Worm (Caenorhabditis elegans) whole organism, L4 larva: ENCODE measurements around the gene ksr-1.

ENCODE experiments used
- F26F4.8 ChIP-seq: fragments of 200-800 bp; sonication (Bioruptor generic); conservative IDR thresholded peaks from 2 replicates; pipeline ENCODE4 v1.3.6; 2022; ENCODE audit warnings: missing genetic modification characterization, missing compliant biosample characterization
- F49E8.2 ChIP-seq: sonication (generic microtip); optimal IDR thresholded peaks from 2 replicates; lab custom pipeline; 2016; ENCODE audit warnings: missing compliant biosample characterization, mild to moderate bottlenecking, missing genetic modification characterization, borderline replicate concordance
- R02D3.7 ChIP-seq: fragments of 150-350 bp; sonication (generic microtip); optimal IDR thresholded peaks from 3 replicates; lab custom pipeline; 2014; ENCODE audit warnings: missing biosample characterization, missing genetic modification characterization
- T20F7.1 ChIP-seq: fragments of 200-800 bp; sonication (Bioruptor generic); optimal IDR thresholded peaks from 2 replicates; lab custom pipeline; 2018; ENCODE audit warnings: mild to moderate bottlenecking, missing genetic modification characterization, missing compliant biosample characterization
- T26A8.4 ChIP-seq: fragments of 200-800 bp; sonication (Bioruptor generic); IDR thresholded peaks from 2 replicates; pipeline ENCODE4 v1.3.6; 2022; ENCODE audit warnings: missing genetic modification characterization, missing compliant biosample characterization
- Y105C5A.15 ChIP-seq: fragments of 200-800 bp; sonication (Bioruptor generic); IDR thresholded peaks from 2 replicates; pipeline ENCODE4 v1.3.6; 2022; ENCODE audit warnings: missing genetic modification characterization, missing compliant biosample characterization
- Y5F2A.4 ChIP-seq: fragments of 200-800 bp; sonication (Bioruptor generic); optimal IDR thresholded peaks from 2 replicates; lab custom pipeline; 2018; ENCODE audit warnings: mild to moderate bottlenecking, missing genetic modification characterization, missing compliant biosample characterization
- Y75B8A.6 ChIP-seq: fragments of 200-800 bp; sonication (Bioruptor generic); IDR thresholded peaks from 2 replicates; pipeline ENCODE4 v1.3.6; 2022; ENCODE audit warnings: missing genetic modification reagents, missing genetic modification characterization, missing compliant biosample characterization
- ceh-62 ChIP-seq: sonication (generic microtip); optimal IDR thresholded peaks from 2 replicates; lab custom pipeline; 2017; ENCODE audit warnings: missing biosample characterization, missing genetic modification characterization
- ceh-82 ChIP-seq: sonication (generic microtip); optimal IDR thresholded peaks from 2 replicates; lab custom pipeline; 2017; ENCODE audit warnings: missing biosample characterization, missing genetic modification characterization
- ces-1 ChIP-seq: fragments of 150-350 bp; sonication (generic microtip); optimal IDR thresholded peaks from 4 replicates; lab custom pipeline; 2014; ENCODE audit warnings: missing biosample characterization, missing genetic modification reagents, missing genetic modification characterization
- ctbp-1 ChIP-seq: fragments of 200-800 bp; sonication (Bioruptor generic); IDR thresholded peaks from 2 replicates; pipeline ENCODE4 v1.3.6; 2022; ENCODE audit warnings: missing genetic modification reagents, missing genetic modification characterization, missing compliant biosample characterization
- daf-12 ChIP-seq: fragments of 150-350 bp; optimal IDR thresholded peaks from 2 replicates; lab custom pipeline; 2014; ENCODE audit warnings: missing biosample characterization, missing genetic modification reagents, missing genetic modification characterization
- daf-16 ChIP-seq, 3 experiments: sonication (generic microtip); optimal IDR thresholded peaks; 2 replicates each; lab custom pipeline; 2016 to 2017; ENCODE audit warnings: missing genetic modification characterization in 3 of 3, missing genetic modification reagents in 3 of 3, mild to moderate bottlenecking in 2 of 3, missing compliant biosample characterization in 2 of 3, missing biosample characterization in 1 of 3, moderate library complexity in 1 of 3
- dmd-6 ChIP-seq: fragments of 200-800 bp; sonication (Bioruptor generic); IDR thresholded peaks from 2 replicates; pipeline ENCODE4 v1.3.6; 2022; ENCODE audit warnings: missing genetic modification reagents, missing genetic modification characterization, missing compliant biosample characterization
- dmd-8 ChIP-seq: fragments of 200-800 bp; sonication (Bioruptor generic); IDR thresholded peaks from 2 replicates; pipeline ENCODE4 v1.3.6; 2022; ENCODE audit warnings: missing genetic modification characterization, missing compliant biosample characterization
- dpl-1 ChIP-seq: fragments of 150-350 bp; optimal IDR thresholded peaks from 2 replicates; lab custom pipeline; 2014; ENCODE audit warnings: missing biosample characterization, missing genetic modification reagents, missing genetic modification characterization
- duxl-1 ChIP-seq: sonication (generic microtip); optimal IDR thresholded peaks from 2 replicates; lab custom pipeline; 2016; ENCODE audit warnings: mild to moderate bottlenecking, missing genetic modification characterization, moderate library complexity, missing compliant biosample characterization; ENCODE audit not compliant: poor library complexity
- fkh-10 ChIP-seq: fragments of 150-350 bp; optimal IDR thresholded peaks from 2 replicates; lab custom pipeline; 2014; ENCODE audit warnings: missing biosample characterization, missing genetic modification reagents, missing genetic modification characterization
- fos-1 ChIP-seq: fragments of 150-350 bp; optimal IDR thresholded peaks from 2 replicates; lab custom pipeline; 2014; ENCODE audit warnings: missing biosample characterization, missing genetic modification characterization
- gei-8 ChIP-seq: fragments of 200-800 bp; sonication (Bioruptor generic); optimal IDR thresholded peaks from 2 replicates; lab custom pipeline; 2018; ENCODE audit warnings: mild to moderate bottlenecking, missing genetic modification characterization, missing compliant biosample characterization
- hlh-30 ChIP-seq: sonication (generic microtip); optimal IDR thresholded peaks from 2 replicates; lab custom pipeline; 2017; ENCODE audit warnings: antibody characterized with exemption, mild to moderate bottlenecking, missing genetic modification characterization, missing compliant biosample characterization; ENCODE audit not compliant: insufficient read depth
- hmg-1.1 ChIP-seq: fragments of 200-800 bp; sonication (Bioruptor generic); IDR thresholded peaks from 2 replicates; pipeline ENCODE4 v1.3.6; 2022; ENCODE audit warnings: missing genetic modification reagents, missing genetic modification characterization, missing compliant biosample characterization
- jun-1 ChIP-seq: fragments of 150-350 bp; optimal IDR thresholded peaks from 2 replicates; lab custom pipeline; 2014; ENCODE audit warnings: missing biosample characterization, missing genetic modification reagents, missing genetic modification characterization
- lin-15B ChIP-seq: fragments of 150-350 bp; sonication (generic microtip); optimal IDR thresholded peaks from 3 replicates; lab custom pipeline; 2014; ENCODE audit warnings: missing biosample characterization, missing genetic modification characterization
- lin-38 ChIP-seq: fragments of 200-800 bp; sonication (Bioruptor generic); IDR thresholded peaks from 2 replicates; pipeline ENCODE4 v1.3.6; 2022; ENCODE audit warnings: missing genetic modification reagents, missing genetic modification characterization, missing compliant biosample characterization
- lin-39 ChIP-seq: fragments of 150-350 bp; optimal IDR thresholded peaks from 2 replicates; lab custom pipeline; 2014; ENCODE audit warnings: missing biosample characterization, missing genetic modification reagents, missing genetic modification characterization
- lir-3 ChIP-seq: sonication (generic microtip); optimal IDR thresholded peaks from 2 replicates; lab custom pipeline; 2016; ENCODE audit warnings: mild to moderate bottlenecking, missing genetic modification characterization, missing compliant biosample characterization
- mdl-1 ChIP-seq, 2 experiments: fragments of 150-350 bp in 1 of 2; sonication (generic microtip) in 1 of 2; optimal IDR thresholded peaks; 2 replicates each; lab custom pipeline; 2014 to 2017; ENCODE audit warnings: missing biosample characterization in 2 of 2, missing genetic modification characterization in 2 of 2
- mdt-29 ChIP-seq: fragments of 200-800 bp; sonication (Bioruptor generic); IDR thresholded peaks from 2 replicates; pipeline ENCODE4 v1.3.6; 2022; ENCODE audit warnings: missing genetic modification reagents, missing genetic modification characterization, missing compliant biosample characterization
- mep-1 ChIP-seq: fragments of 150-350 bp; sonication (generic microtip); optimal IDR thresholded peaks from 3 replicates; lab custom pipeline; 2014; ENCODE audit warnings: missing biosample characterization, missing genetic modification characterization
- mes-2 ChIP-seq: sonication (generic microtip); optimal IDR thresholded peaks from 2 replicates; lab custom pipeline; 2016; ENCODE audit warnings: missing genotype, mild to moderate bottlenecking, missing genetic modification characterization, missing compliant biosample characterization; ENCODE audit not compliant: poor library complexity, severe bottlenecking
- nhr-10 ChIP-seq: fragments of 150-350 bp; optimal IDR thresholded peaks from 2 replicates; lab custom pipeline; 2014; ENCODE audit warnings: missing biosample characterization, missing genetic modification characterization
- nhr-237 ChIP-seq: sonication (generic microtip); optimal IDR thresholded peaks from 2 replicates; lab custom pipeline; 2017; ENCODE audit warnings: missing biosample characterization, missing genetic modification characterization
- nhr-28 ChIP-seq: fragments of 150-350 bp; optimal IDR thresholded peaks from 2 replicates; lab custom pipeline; 2014; ENCODE audit warnings: missing biosample characterization, missing genetic modification characterization
- nhr-42 ChIP-seq: fragments of 200-800 bp; sonication (Bioruptor generic); IDR thresholded peaks from 2 replicates; pipeline ENCODE4 v1.3.6; 2022; ENCODE audit warnings: missing genetic modification characterization, missing compliant biosample characterization
- nhr-48 ChIP-seq: sonication (generic microtip); optimal IDR thresholded peaks from 2 replicates; lab custom pipeline; 2016; ENCODE audit warnings: mild to moderate bottlenecking, missing genetic modification characterization, missing compliant biosample characterization
- nhr-6 ChIP-seq: fragments of 150-350 bp; optimal IDR thresholded peaks from 2 replicates; lab custom pipeline; 2014; ENCODE audit warnings: missing biosample characterization, missing genetic modification characterization
- nhr-77 ChIP-seq: fragments of 150-350 bp; optimal IDR thresholded peaks from 2 replicates; lab custom pipeline; 2014; ENCODE audit warnings: missing biosample characterization, missing genetic modification characterization
- pqm-1 ChIP-seq: sonication (generic microtip); optimal IDR thresholded peaks from 2 replicates; lab custom pipeline; 2017; ENCODE audit warnings: missing biosample characterization, missing genetic modification characterization
- sdz-12 ChIP-seq: fragments of 200-800 bp; sonication (Bioruptor generic); optimal IDR thresholded peaks from 2 replicates; lab custom pipeline; 2018; ENCODE audit warnings: mild to moderate bottlenecking, missing genetic modification characterization, missing compliant biosample characterization
- snpc-1.2 ChIP-seq: fragments of 200-800 bp; sonication (Bioruptor generic); IDR thresholded peaks from 2 replicates; pipeline ENCODE4 v1.3.6; 2022; ENCODE audit warnings: missing genetic modification reagents, missing genetic modification characterization, missing compliant biosample characterization
- tra-1 ChIP-seq: fragments of 200-800 bp; sonication (Bioruptor generic); IDR thresholded peaks from 2 replicates; pipeline ENCODE4 v1.3.6; 2022; ENCODE audit warnings: missing genetic modification reagents, missing genetic modification characterization, missing compliant biosample characterization
- unc-62 ChIP-seq, 3 experiments: fragments of 150-350 bp in 1 of 3; sonication (generic microtip); optimal IDR thresholded peaks in 2 of 3; peaks in 1 of 3; 1 replicate in 1 of 3; 2 replicates in 2 of 3; lab custom pipeline; 2014 to 2017; ENCODE audit warnings: missing biosample characterization in 3 of 3, missing genetic modification characterization in 3 of 3, missing genetic modification reagents in 3 of 3, missing genotype in 1 of 3
- vab-7 ChIP-seq: fragments of 200-800 bp; sonication (Bioruptor generic); IDR thresholded peaks from 2 replicates; pipeline ENCODE4 v1.3.6; 2022; ENCODE audit warnings: missing genetic modification reagents, missing genetic modification characterization, missing compliant biosample characterization
- zag-1 ChIP-seq: fragments of 150-350 bp; optimal IDR thresholded peaks from 2 replicates; lab custom pipeline; 2014; ENCODE audit warnings: missing biosample characterization, missing genetic modification characterization
- zip-2 ChIP-seq: fragments of 150-350 bp; optimal IDR thresholded peaks from 2 replicates; lab custom pipeline; 2014; ENCODE audit warnings: missing biosample characterization, missing genetic modification characterization
- ztf-7 ChIP-seq: fragments of 150-350 bp; optimal IDR thresholded peaks from 2 replicates; lab custom pipeline; 2014; ENCODE audit warnings: missing biosample characterization, missing genetic modification characterization

The ksr-1 gene

ce11 chrX:8236515-8236914, 38.5 kb upstream of the ksr-1 start:
- TF ChIP-seq lin-38 (GFP tag; lab: Robert Waterston, UW) (no peak), hlh-30 (peak; percentile 31), ztf-7 (no peak), nhr-6 (tag; lab: Kevin White, UChicago) (peak; percentile 40), lin-15B (tag; lab: Kevin White, UChicago) (no peak), daf-16 (GFP tag; optimal IDR thresholded peaks at IDR 0.05; lab: Kevin White, UChicago) (no peak), daf-16 (tag; optimal IDR thresholded peaks at IDR 0.05; lab: Kevin White, UChicago) (peak; percentile 51), unc-62 (GFP tag; optimal IDR thresholded peaks at IDR 0.05 in 1 of 2; lab: Kevin White, UChicago) (peak in 1 of 2 experiments; percentile 86), unc-62 (tag; optimal IDR thresholded peaks at IDR 0.05; lab: Kevin White, UChicago) (no peak)

ce11 chrX:8238639-8239055, 36.3 kb upstream of the ksr-1 start:
- TF ChIP-seq lin-39 (tag; lab: Kevin White, UChicago), result no peak
- no peak for TF ChIP-seq daf-12 (tag; lab: Kevin White, UChicago)
- no peak for TF ChIP-seq ctbp-1 (GFP tag; lab: Robert Waterston, UW)
- peak; percentile 44; the same call in 1 of the 2 replicates for TF ChIP-seq tra-1
- no peak for TF ChIP-seq zip-2 (tag; lab: Kevin White, UChicago)
- TF ChIP-seq dmd-8 (GFP tag; lab: Robert Waterston, UW), result no peak
- peak; percentile 75 for TF ChIP-seq nhr-28
- TF ChIP-seq daf-16 (GFP tag; optimal IDR thresholded peaks at IDR 0.05; lab: Kevin White, UChicago), result no peak
- peak; percentile 82 for TF ChIP-seq daf-16 (tag; optimal IDR thresholded peaks at IDR 0.05; lab: Kevin White, UChicago)
- TF ChIP-seq mdl-1 (tag; optimal IDR thresholded peaks at IDR 0.05; lab: Kevin White, UChicago), result peak in 1 of 2 experiments; percentile 26
- TF ChIP-seq nhr-42 (GFP tag; lab: Robert Waterston, UW), result no peak
- peak in 1 of 2 experiments; percentile 77 for TF ChIP-seq unc-62 (GFP tag; optimal IDR thresholded peaks at IDR 0.05 in 1 of 2; lab: Kevin White, UChicago)
- no peak for TF ChIP-seq unc-62 (tag; optimal IDR thresholded peaks at IDR 0.05; lab: Kevin White, UChicago)
- no peak for TF ChIP-seq F49E8.2 (tag; lab: Kevin White, UChicago)
- TF ChIP-seq gei-8 (GFP tag; lab: Kevin White, UChicago), result no peak
- TF ChIP-seq T20F7.1 (GFP tag; lab: Kevin White, UChicago), result no peak
- TF ChIP-seq lin-38 (GFP tag; lab: Robert Waterston, UW), result no peak
- no peak for TF ChIP-seq lir-3 (tag; lab: Kevin White, UChicago)
- TF ChIP-seq duxl-1 (tag; lab: Kevin White, UChicago), result no peak
- no peak for TF ChIP-seq lin-15B (tag; lab: Kevin White, UChicago)
- no peak for TF ChIP-seq ceh-82 (tag; lab: Kevin White, UChicago)
- peak; percentile 67 for TF ChIP-seq dmd-6
- no peak for TF ChIP-seq R02D3.7 (tag; lab: Kevin White, UChicago)
- TF ChIP-seq nhr-10, result no peak
- TF ChIP-seq fos-1 (tag; lab: Kevin White, UChicago), result no peak
- no peak for TF ChIP-seq nhr-237 (tag; lab: Kevin White, UChicago)
- TF ChIP-seq nhr-48 (tag; lab: Kevin White, UChicago), result no peak
- TF ChIP-seq ceh-62 (tag; lab: Kevin White, UChicago), result no peak
- no peak for TF ChIP-seq Y105C5A.15 (GFP tag; lab: Robert Waterston, UW)
- TF ChIP-seq nhr-77, result no peak
- TF ChIP-seq hlh-30, result peak; percentile 59
- no peak for TF ChIP-seq dpl-1 (GFP tag; lab: Kevin White, UChicago)
- TF ChIP-seq mdt-29 (GFP tag; lab: Robert Waterston, UW), result no peak
- TF ChIP-seq fkh-10 (GFP tag; lab: Kevin White, UChicago), result no peak
- TF ChIP-seq pqm-1 (tag; lab: Kevin White, UChicago), result peak; percentile 73
- no peak for TF ChIP-seq ces-1 (GFP tag; lab: Kevin White, UChicago)
- no peak for TF ChIP-seq zag-1
- TF ChIP-seq hmg-1.1, result no peak
- no peak for TF ChIP-seq T26A8.4 (GFP tag; lab: Robert Waterston, UW)
- TF ChIP-seq jun-1, result no peak
- no peak for TF ChIP-seq F26F4.8 (GFP tag; lab: Robert Waterston, UW)
- TF ChIP-seq ztf-7, result no peak
- no peak for TF ChIP-seq Y75B8A.6 (GFP tag; lab: Robert Waterston, UW)
- no peak for TF ChIP-seq mes-2
- TF ChIP-seq snpc-1.2 (GFP tag; lab: Robert Waterston, UW), result no peak
- no peak for TF ChIP-seq Y5F2A.4 (GFP tag; lab: Kevin White, UChicago)
- TF ChIP-seq sdz-12, result no peak
- no peak for TF ChIP-seq vab-7 (GFP tag; lab: Robert Waterston, UW)
- no peak for TF ChIP-seq mep-1
